Fruit fly (Drosophila melanogaster) whole organism, embryonic: ENCODE results near the gene CG43800.

Experiments used
- Awh ChIP-seq: fragments of 200-800 bp; sonication (Bioruptor generic); IDR thresholded peaks from 2 replicates; pipeline ENCODE4, ENCODE4 v1.3.6; 2022; ENCODE audit warnings: missing biosample characterization, missing genetic modification characterization
- C15 ChIP-seq: fragments of 200-800 bp; sonication (Bioruptor generic); IDR thresholded peaks from 3 replicates; pipeline ENCODE4 v1.3.6; 2022; ENCODE audit warnings: missing biosample characterization, missing genetic modification characterization
- CG10209 ChIP-seq: fragments of 200-800 bp; sonication (Bioruptor generic); optimal IDR thresholded peaks from 3 replicates; lab custom pipeline; 2017; ENCODE audit warnings: missing biosample characterization, mild to moderate bottlenecking, missing genetic modification characterization, missing genetic modification reagents
- CG1024 ChIP-seq: fragments of 200-800 bp; sonication (Bioruptor generic); IDR thresholded peaks from 2 replicates; pipeline ENCODE4 v1.3.6; 2022; ENCODE audit warnings: missing biosample characterization, missing genetic modification characterization
- CG10959 ChIP-seq: fragments of 200-800 bp; sonication (Bioruptor generic); IDR thresholded peaks from 2 replicates; pipeline ENCODE4 v1.3.6; 2022; ENCODE audit warnings: missing biosample characterization, missing genetic modification characterization
- CG14860 ChIP-seq: fragments of 200-800 bp; sonication (Bioruptor generic); IDR thresholded peaks from 3 replicates; pipeline ENCODE4 v1.3.6; 2022; ENCODE audit warnings: missing biosample characterization, missing genetic modification characterization; ENCODE audit not compliant: partially characterized antibody
- CG15011 ChIP-seq: fragments of 200-800 bp; sonication (Bioruptor generic); optimal IDR thresholded peaks from 3 replicates; lab custom pipeline; 2018; ENCODE audit warnings: missing biosample characterization, mild to moderate bottlenecking, missing genetic modification characterization
- CG15073 ChIP-seq: fragments of 200-800 bp; sonication (Bioruptor generic); optimal IDR thresholded peaks from 2 replicates; lab custom pipeline; 2016; ENCODE audit warnings: missing biosample characterization, missing genetic modification characterization
- CG15479 ChIP-seq: fragments of 200-800 bp; sonication (Bioruptor generic); optimal IDR thresholded peaks from 3 replicates; lab custom pipeline; 2019; ENCODE audit warnings: missing biosample characterization, mild to moderate bottlenecking, missing genetic modification characterization, moderate library complexity
- CG17359 ChIP-seq: fragments of 200-800 bp; sonication (Bioruptor generic); optimal IDR thresholded peaks from 3 replicates; lab custom pipeline; 2018; ENCODE audit warnings: missing biosample characterization, mild to moderate bottlenecking, missing genetic modification characterization, moderate library complexity
- CG17802 ChIP-seq: fragments of 200-800 bp; sonication (Bioruptor generic); optimal IDR thresholded peaks from 2 replicates; lab custom pipeline; 2018; ENCODE audit warnings: missing biosample characterization, mild to moderate bottlenecking, missing genetic modification characterization, moderate library complexity
- CG2889 ChIP-seq: fragments of 200-800 bp; sonication (Bioruptor generic); IDR thresholded peaks from 3 replicates; pipeline ENCODE4 v1.3.6; 2022; ENCODE audit warnings: missing biosample characterization, missing genetic modification characterization
- CG3163 ChIP-seq: fragments of 200-800 bp; sonication (Bioruptor generic); optimal IDR thresholded peaks from 3 replicates; lab custom pipeline; 2016; ENCODE audit warnings: missing biosample characterization, missing genetic modification characterization
- CG32767 ChIP-seq: fragments of 200-800 bp; sonication (Bioruptor generic); IDR thresholded peaks from 2 replicates; pipeline ENCODE4 v1.3.6; 2022; ENCODE audit warnings: missing biosample characterization, missing genetic modification characterization
- CG3407 ChIP-seq: fragments of 200-800 bp; sonication (Bioruptor generic); optimal IDR thresholded peaks from 2 replicates; lab custom pipeline; 2018; ENCODE audit warnings: missing biosample characterization, mild to moderate bottlenecking, missing genetic modification characterization
- CG3726 ChIP-seq: fragments of 200-800 bp; sonication (Bioruptor generic); IDR thresholded peaks from 3 replicates; pipeline ENCODE4, ENCODE4 v1.3.6; 2022; ENCODE audit warnings: missing biosample characterization, missing genetic modification characterization
- CG42726 ChIP-seq: fragments of 200-800 bp; sonication (Bioruptor generic); IDR thresholded peaks from 2 replicates; pipeline ENCODE4 v1.3.6; 2022; ENCODE audit warnings: missing biosample characterization, missing genetic modification characterization; ENCODE audit not compliant: partially characterized antibody
- CG4328 ChIP-seq: fragments of 200-800 bp; sonication (Bioruptor generic); optimal IDR thresholded peaks from 3 replicates; lab custom pipeline; 2017; ENCODE audit warnings: missing biosample characterization, missing genetic modification reagents, missing genetic modification characterization
- CG6683 ChIP-seq: fragments of 200-800 bp; sonication (Bioruptor generic); optimal IDR thresholded peaks from 2 replicates; lab custom pipeline; 2017; ENCODE audit warnings: missing biosample characterization, mild to moderate bottlenecking, missing genetic modification characterization, missing genetic modification reagents
- CG6765 ChIP-seq: fragments of 200-800 bp; sonication (Bioruptor generic); optimal IDR thresholded peaks from 3 replicates; lab custom pipeline; 2017; ENCODE audit warnings: missing biosample characterization, mild to moderate bottlenecking, missing genetic modification characterization
- CG7963 ChIP-seq: fragments of 200-800 bp; sonication (Bioruptor generic); IDR thresholded peaks from 3 replicates; pipeline ENCODE4 v1.3.6; 2022; ENCODE audit warnings: missing biosample characterization, missing genetic modification characterization; ENCODE audit not compliant: partially characterized antibody
- CG9437 ChIP-seq: fragments of 200-800 bp; sonication (Bioruptor generic); optimal IDR thresholded peaks from 2 replicates; lab custom pipeline; 2018; ENCODE audit warnings: missing biosample characterization, mild to moderate bottlenecking, missing genetic modification characterization
- CG9609 ChIP-seq: fragments of 200-800 bp; sonication (Bioruptor generic); optimal IDR thresholded peaks from 3 replicates; lab custom pipeline; 2016; ENCODE audit warnings: missing biosample characterization, missing genetic modification characterization
- CTCF ChIP-seq: fragments of 200-800 bp; sonication (Bioruptor generic); optimal IDR thresholded peaks from 2 replicates; lab custom pipeline; 2017; ENCODE audit warnings: missing biosample characterization, mild to moderate bottlenecking, missing genetic modification characterization, moderate library complexity
- Dip3 ChIP-seq: fragments of 200-800 bp; sonication (Bioruptor generic); optimal IDR thresholded peaks from 3 replicates; lab custom pipeline; 2016; ENCODE audit warnings: missing biosample characterization, missing genetic modification characterization
- Hand ChIP-seq: fragments of 200-800 bp; sonication (Bioruptor generic); optimal IDR thresholded peaks from 2 replicates; lab custom pipeline; 2017; ENCODE audit warnings: mild to moderate bottlenecking, missing biosample characterization, missing genetic modification reagents, missing genetic modification characterization
- MESR4 ChIP-seq: fragments of 200-800 bp; sonication (Bioruptor generic); optimal IDR thresholded peaks from 2 replicates; lab custom pipeline; 2018; ENCODE audit warnings: missing biosample characterization, mild to moderate bottlenecking, missing genetic modification characterization, moderate library complexity
- Mrtf ChIP-seq: fragments of 200-800 bp; sonication (Bioruptor generic); IDR thresholded peaks from 3 replicates; pipeline ENCODE4 v1.3.6; 2022; ENCODE audit warnings: missing biosample characterization, missing genetic modification characterization
- NC2β ChIP-seq: fragments of 200-800 bp; sonication (Bioruptor generic); optimal IDR thresholded peaks from 2 replicates; lab custom pipeline; 2016; ENCODE audit warnings: missing biosample characterization, missing genetic modification characterization
- Rx ChIP-seq: fragments of 200-800 bp; sonication (Bioruptor generic); IDR thresholded peaks from 2 replicates; pipeline ENCODE4 v1.3.6; 2022; ENCODE audit warnings: missing biosample characterization, missing genetic modification characterization
- Taf1 ChIP-seq: fragments of 200-800 bp; sonication (Bioruptor generic); IDR thresholded peaks from 2 replicates; pipeline ENCODE4 v1.3.6; 2022; ENCODE audit warnings: missing biosample characterization, missing genetic modification characterization
- bcd ChIP-seq: fragments of 200-800 bp; sonication (Bioruptor generic); optimal IDR thresholded peaks from 2 replicates; lab custom pipeline; 2017; ENCODE audit warnings: missing biosample characterization, mild to moderate bottlenecking, missing genetic modification characterization
- corto ChIP-seq: fragments of 200-800 bp; sonication (Bioruptor generic); optimal IDR thresholded peaks from 2 replicates; lab custom pipeline; 2016; ENCODE audit warnings: missing biosample characterization, mild to moderate bottlenecking, missing genetic modification characterization, moderate library complexity
- fd96Cb ChIP-seq: fragments of 200-800 bp; sonication (Bioruptor generic); optimal IDR thresholded peaks from 2 replicates; lab custom pipeline; 2018; ENCODE audit warnings: missing biosample characterization, mild to moderate bottlenecking, missing genetic modification characterization, moderate library complexity
- fu2 ChIP-seq: fragments of 200-800 bp; sonication (Bioruptor generic); optimal IDR thresholded peaks from 2 replicates; lab custom pipeline; 2016; ENCODE audit warnings: missing biosample characterization, missing genetic modification characterization
- gsb-n ChIP-seq: fragments of 200-800 bp; sonication (Bioruptor generic); optimal IDR thresholded peaks from 3 replicates; lab custom pipeline; 2018; ENCODE audit warnings: missing biosample characterization, mild to moderate bottlenecking, missing genetic modification characterization
- knrl ChIP-seq: fragments of 200-800 bp; sonication (Bioruptor generic); IDR thresholded peaks from 3 replicates; pipeline ENCODE4 v1.3.6; 2022; ENCODE audit warnings: missing biosample characterization, missing genetic modification characterization; ENCODE audit not compliant: partially characterized antibody
- nom ChIP-seq: fragments of 200-800 bp; sonication (Bioruptor generic); optimal IDR thresholded peaks from 2 replicates; lab custom pipeline; 2017; ENCODE audit warnings: missing biosample characterization, missing genetic modification characterization, mild to moderate bottlenecking, moderate library complexity, missing genetic modification reagents
- onecut ChIP-seq: fragments of 200-800 bp; sonication (Bioruptor generic); IDR thresholded peaks from 2 replicates; pipeline ENCODE4 v1.3.6; 2022; ENCODE audit warnings: missing biosample characterization, missing genetic modification characterization
- otp ChIP-seq: fragments of 200-800 bp; sonication (Bioruptor generic); IDR thresholded peaks from 3 replicates; pipeline ENCODE4, ENCODE4 v1.3.6; 2022; ENCODE audit warnings: missing biosample characterization, missing genetic modification characterization
- pan ChIP-seq, 4 experiments: fragments of >200 bp in 3 of 4; fragments of 200-800 bp in 1 of 4; sonication (Bioruptor generic) in 1 of 4; optimal IDR thresholded peaks in 3 of 4; IDR thresholded peaks in 1 of 4; 2 replicates each; pipeline versions ENCODE4 v1.3.6 to Lab custom; 2017 to 2022; ENCODE audit warnings: missing biosample characterization in 2 of 4, missing genetic modification characterization in 2 of 4, mixed read lengths in 1 of 4
- row ChIP-seq: fragments of 200-800 bp; sonication (Bioruptor generic); IDR thresholded peaks from 3 replicates; pipeline ENCODE4 v1.3.6; 2022; ENCODE audit warnings: missing biosample characterization, missing genetic modification characterization
- schlank ChIP-seq: fragments of 200-800 bp; sonication (Bioruptor generic); optimal IDR thresholded peaks from 2 replicates; lab custom pipeline; 2018; ENCODE audit warnings: missing biosample characterization, mild to moderate bottlenecking, missing genetic modification characterization
- seq ChIP-seq: fragments of 200-800 bp; sonication (Bioruptor generic); IDR thresholded peaks from 2 replicates; pipeline ENCODE4 v1.3.6; 2022; ENCODE audit warnings: missing biosample characterization, missing genetic modification characterization
- sima ChIP-seq: fragments of 200-800 bp; sonication (Bioruptor generic); optimal IDR thresholded peaks from 2 replicates; lab custom pipeline; 2016; ENCODE audit warnings: missing biosample characterization, missing genetic modification characterization
- tgo ChIP-seq: fragments of 200-800 bp; sonication (Bioruptor generic); IDR thresholded peaks from 3 replicates; pipeline ENCODE4 v1.3.6; 2022; ENCODE audit warnings: missing biosample characterization, missing genetic modification characterization
- tna ChIP-seq: fragments of 200-800 bp; sonication (Bioruptor generic); IDR thresholded peaks from 2 replicates; pipeline ENCODE4 v1.3.6; 2022; ENCODE audit warnings: missing biosample characterization, missing genetic modification characterization; ENCODE audit not compliant: partially characterized antibody
- usp ChIP-seq: fragments of >200 bp; optimal IDR thresholded peaks from 2 replicates; lab custom pipeline; 2017; ENCODE audit warnings: missing biosample characterization, missing genetic modification characterization
- zen ChIP-seq: fragments of 200-800 bp; sonication (Bioruptor generic); optimal IDR thresholded peaks from 3 replicates; lab custom pipeline; 2018; ENCODE audit warnings: missing biosample characterization, mild to moderate bottlenecking, missing genetic modification characterization, moderate library complexity

CG43800 gene

DNA sequence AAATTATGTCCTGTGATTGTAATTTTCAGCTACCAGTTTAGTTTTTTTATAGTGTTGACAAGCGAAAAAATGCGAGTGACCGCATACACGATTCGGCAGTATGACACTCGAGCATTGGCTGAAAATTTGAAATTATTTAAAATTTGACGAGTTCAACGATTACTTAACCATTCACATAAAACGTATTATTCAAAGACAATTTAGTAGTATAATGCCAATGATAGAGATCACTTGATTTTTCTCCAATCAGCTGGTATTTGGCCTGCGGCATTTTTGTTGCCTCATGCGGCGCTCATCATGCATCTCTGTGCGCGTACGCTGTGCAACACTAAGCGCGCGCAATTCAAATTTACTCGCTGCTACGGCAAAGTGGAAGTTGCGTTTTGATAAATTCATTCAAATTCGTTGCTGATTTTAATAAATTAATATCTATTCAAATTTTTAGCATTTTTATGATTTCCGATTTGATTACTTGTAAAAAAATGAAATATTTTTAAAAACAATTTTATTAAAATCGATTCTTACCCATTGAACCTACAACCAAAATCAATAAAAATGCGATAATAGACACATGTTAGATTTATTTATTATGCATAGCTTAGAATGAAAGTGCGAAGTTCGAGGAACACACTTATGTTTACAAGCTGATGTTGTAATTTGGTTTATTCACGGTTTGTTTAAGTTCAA is 38.1 kb downstream of the CG43800 start, which contains the start of gene CG4497 (continued):
- peak; percentile 66 for TF ChIP-seq sima (GFP tag; lab: Kevin White, UChicago)
- TF ChIP-seq CG6765 (GFP tag; lab: Kevin White, UChicago): peak; percentile 38
- peak; percentile 44 for TF ChIP-seq CTCF
- peak; percentile 9 for TF ChIP-seq Hand
- TF ChIP-seq CG14860 (GFP tag; lab: Robert Waterston, UW): peak; percentile 82
- peak; percentile 77 for TF ChIP-seq CG17359 (tag; lab: Kevin White, UChicago)
- peak; percentile 63; the same call in 2 of the 3 replicates for TF ChIP-seq C15 (GFP tag; lab: Robert Waterston, UW)
- TF ChIP-seq NC2β (GFP tag; lab: Kevin White, UChicago): peak; percentile 89
- TF ChIP-seq CG32767: peak; percentile 93
- peak; percentile 98 for TF ChIP-seq Dip3 (GFP tag; lab: Kevin White, UChicago)
- peak; percentile 92 for TF ChIP-seq CG2889 (GFP tag; lab: Robert Waterston, UW)
- peak; percentile 88 for TF ChIP-seq otp (GFP tag; lab: Robert Waterston, UW)
- peak; percentile 98 for TF ChIP-seq row (GFP tag; lab: Robert Waterston, UW)
- TF ChIP-seq CG9437 (GFP tag; lab: Kevin White, UChicago): peak; percentile 78
- peak; percentile 90 for TF ChIP-seq CG10959 (GFP tag; lab: Robert Waterston, UW)
- TF ChIP-seq CG15011 (GFP tag; lab: Kevin White, UChicago): peak; percentile 62
- peak; percentile 91 for TF ChIP-seq bcd
- peak; percentile 59 for TF ChIP-seq CG6683 (GFP tag; lab: Kevin White, UChicago)
- peak; percentile 89 for TF ChIP-seq CG10209 (GFP tag; lab: Kevin White, UChicago)
- peak; percentile 79; the same call in 2 of the 3 replicates for TF ChIP-seq CG7963 (GFP tag; lab: Robert Waterston, UW)
- peak; percentile 88 for TF ChIP-seq onecut (GFP tag; lab: Robert Waterston, UW)
- TF ChIP-seq CG9609: peak; percentile 97
- peak; percentile 40 for TF ChIP-seq MESR4
- TF ChIP-seq CG1024: peak; percentile 78
- TF ChIP-seq CG4328 (GFP tag; lab: Kevin White, UChicago): peak; percentile 81
- TF ChIP-seq CG3407 (GFP tag; lab: Kevin White, UChicago): peak; percentile 71
- TF ChIP-seq corto (GFP tag; lab: Kevin White, UChicago): no peak
- TF ChIP-seq zen: peak; percentile 91
- TF ChIP-seq pan (optimal IDR thresholded peaks at IDR 0.05; lab: Kevin White, UChicago): no peak
- peak in 1 of 2 experiments; percentile 92 for TF ChIP-seq pan (GFP tag; optimal IDR thresholded peaks at IDR 0.05 in 1 of 2, IDR thresholded peaks at IDR 0.05 in 1 of 2)
- TF ChIP-seq seq (GFP tag; lab: Robert Waterston, UW): peak; percentile 85
- TF ChIP-seq Mrtf: peak; percentile 93
- TF ChIP-seq CG42726 (GFP tag; lab: Robert Waterston, UW): peak; percentile 69; the same call in 1 of the 2 replicates
- TF ChIP-seq usp: no peak
- peak; percentile 96 for TF ChIP-seq tgo (GFP tag; lab: Robert Waterston, UW)
- peak; percentile 34 for TF ChIP-seq CG15073 (GFP tag; lab: Kevin White, UChicago)
- TF ChIP-seq CG3726 (GFP tag; lab: Robert Waterston, UW): peak; percentile 86; the same call in 2 of the 3 replicates
- peak; percentile 78; the same call in 1 of the 2 replicates for TF ChIP-seq Awh (GFP tag; lab: Robert Waterston, UW)
- TF ChIP-seq nom (GFP tag; lab: Kevin White, UChicago): peak; percentile 47
- TF ChIP-seq Rx (GFP tag; lab: Robert Waterston, UW): peak; percentile 89
- TF ChIP-seq schlank (tag; lab: Kevin White, UChicago): peak; percentile 64
- peak; percentile 52 for TF ChIP-seq gsb-n (tag; lab: Kevin White, UChicago)
- TF ChIP-seq CG15479: peak; percentile 33
- peak; percentile 97 for TF ChIP-seq fu2 (GFP tag; lab: Kevin White, UChicago)
- TF ChIP-seq fd96Cb (tag; lab: Kevin White, UChicago): peak; percentile 85
- TF ChIP-seq tna (GFP tag; lab: Robert Waterston, UW): peak; percentile 66
- peak; percentile 83 for TF ChIP-seq Taf1
- TF ChIP-seq knrl (GFP tag; lab: Robert Waterston, UW): peak; percentile 93
- peak; percentile 85 for TF ChIP-seq CG3163 (GFP tag; lab: Kevin White, UChicago)
- peak; percentile 68 for TF ChIP-seq CG17802 (tag; lab: Kevin White, UChicago)
